Fruit fly (Drosophila melanogaster): ENCODE data around the gene Lamtor4.

DNA sequence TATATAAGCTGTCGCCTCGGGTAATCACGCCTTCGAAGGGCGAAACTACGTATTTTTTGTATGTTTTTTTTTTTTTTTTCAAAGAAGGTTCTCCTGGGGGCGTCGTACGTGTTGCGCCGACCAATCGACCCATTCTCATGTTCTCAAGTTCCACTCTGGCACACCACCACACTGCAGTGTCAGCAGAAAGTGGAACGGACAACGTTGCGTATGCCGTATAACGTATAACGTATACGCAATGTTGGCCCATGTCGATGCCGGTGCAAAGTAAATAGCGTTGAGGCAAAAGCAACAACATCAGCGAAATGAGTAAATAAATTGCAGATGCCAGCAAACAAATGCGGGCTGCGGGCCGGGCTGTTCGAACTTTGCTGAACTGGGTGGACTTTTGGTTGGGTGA, 15.4 kb downstream of the Lamtor4 start:
- no peak for TF ChIP-seq EcR (GFP tag; optimal IDR thresholded peaks at IDR 0.05)
- no peak for TF ChIP-seq pan (optimal IDR thresholded peaks at IDR 0.05)
- no peak for TF ChIP-seq CG8478 (optimal IDR thresholded peaks at IDR 0.05)
- no peak for TF ChIP-seq usp (GFP tag; optimal IDR thresholded peaks at IDR 0.05)
- no peak for TF ChIP-seq Dll (optimal IDR thresholded peaks at IDR 0.05)
